Fruit fly (Drosophila melanogaster) whole organism, pupa: ENCODE data around the gene mEFG1.
A peak's percentile ranks its signal among the peaks of the same experiment; 100 is the strongest.

Source experiments
- CG10348 ChIP-seq: fragments of 200-800 bp; sonication (Bioruptor generic); IDR thresholded peaks from 2 replicates; pipeline ENCODE4 v1.3.6; 2022; ENCODE audit warnings: missing biosample characterization, missing genetic modification characterization
- CG12605 ChIP-seq: fragments of 200-800 bp; sonication (Bioruptor generic); IDR thresholded peaks from 2 replicates; pipeline ENCODE4 v1.3.6; 2022; ENCODE audit warnings: missing biosample characterization, missing genetic modification characterization
- CG13204 ChIP-seq: fragments of 200-800 bp; sonication (Bioruptor generic); optimal IDR thresholded peaks from 2 replicates; lab custom pipeline; 2018; ENCODE audit warnings: missing biosample characterization, mild to moderate bottlenecking, missing genetic modification characterization, moderate library complexity
- CG14655 ChIP-seq: fragments of 200-800 bp; sonication (Bioruptor generic); optimal IDR thresholded peaks from 3 replicates; lab custom pipeline; 2017; ENCODE audit warnings: mild to moderate bottlenecking, missing biosample characterization, missing genetic modification reagents, missing genetic modification characterization
- CG15710 ChIP-seq: fragments of 200-800 bp; sonication (Bioruptor generic); optimal IDR thresholded peaks from 2 replicates; lab custom pipeline; 2018; ENCODE audit warnings: missing biosample characterization, mild to moderate bottlenecking, missing genetic modification characterization, moderate library complexity
- CG17806 ChIP-seq: fragments of 200-800 bp; sonication (Bioruptor generic); optimal IDR thresholded peaks from 2 replicates; lab custom pipeline; 2018; ENCODE audit warnings: missing biosample characterization, mild to moderate bottlenecking, missing genetic modification characterization, moderate library complexity
- CG32121 ChIP-seq: fragments of 200-800 bp; sonication (Bioruptor generic); IDR thresholded peaks from 2 replicates; pipeline ENCODE4 v1.3.6; 2022; ENCODE audit warnings: missing biosample characterization, missing genetic modification characterization
- CG34367 ChIP-seq: fragments of 200-800 bp; sonication (Bioruptor generic); optimal IDR thresholded peaks from 2 replicates; lab custom pipeline; 2018; ENCODE audit warnings: missing biosample characterization, mild to moderate bottlenecking, missing genetic modification characterization
- CG4496 ChIP-seq: fragments of 200-800 bp; sonication (Bioruptor generic); IDR thresholded peaks from 3 replicates; pipeline ENCODE4 v1.3.6; 2022; ENCODE audit warnings: missing biosample characterization, missing genetic modification characterization
- CG8159 ChIP-seq: fragments of 200-800 bp; sonication (Bioruptor generic); optimal IDR thresholded peaks from 3 replicates; lab custom pipeline; 2018; ENCODE audit warnings: missing biosample characterization, mild to moderate bottlenecking, missing genetic modification characterization, moderate library complexity
- CG8301 ChIP-seq: fragments of 200-800 bp; sonication (Bioruptor generic); optimal IDR thresholded peaks from 2 replicates; lab custom pipeline; 2018; ENCODE audit warnings: missing biosample characterization, mild to moderate bottlenecking, missing genetic modification characterization
- CG9948 ChIP-seq: fragments of 200-800 bp; sonication (Bioruptor generic); optimal IDR thresholded peaks from 2 replicates; lab custom pipeline; 2018; ENCODE audit warnings: missing biosample characterization, mild to moderate bottlenecking, missing genetic modification characterization, moderate library complexity
- D1 ChIP-seq: fragments of 200-800 bp; sonication (Bioruptor generic); optimal IDR thresholded peaks from 2 replicates; lab custom pipeline; 2018; ENCODE audit warnings: missing biosample characterization, mild to moderate bottlenecking, missing genetic modification characterization, moderate library complexity
- EcR ChIP-seq: fragments of 200-800 bp; sonication (Bioruptor generic); optimal IDR thresholded peaks from 3 replicates; lab custom pipeline; 2019; ENCODE audit warnings: missing biosample characterization, missing genetic modification characterization, mild to moderate bottlenecking, moderate library complexity, missing genetic modification reagents
- Ets98B ChIP-seq: fragments of 200-800 bp; sonication (Bioruptor generic); IDR thresholded peaks from 2 replicates; pipeline ENCODE4 v1.3.6; 2022; ENCODE audit warnings: missing biosample characterization, missing genetic modification characterization
- Pif1A ChIP-seq: fragments of 200-800 bp; sonication (Bioruptor generic); optimal IDR thresholded peaks from 3 replicates; lab custom pipeline; 2016; ENCODE audit warnings: missing biosample characterization, missing genetic modification characterization
- Pif1B ChIP-seq: fragments of 200-800 bp; sonication (Bioruptor generic); optimal IDR thresholded peaks from 3 replicates; lab custom pipeline; 2016; ENCODE audit warnings: missing biosample characterization, missing genetic modification characterization
- Snoo ChIP-seq: fragments of 200-800 bp; sonication (Bioruptor generic); optimal IDR thresholded peaks from 3 replicates; lab custom pipeline; 2017; ENCODE audit warnings: missing biosample characterization, mild to moderate bottlenecking, missing genetic modification characterization, inconsistent platforms
- fd96Ca ChIP-seq: fragments of 200-800 bp; sonication (Bioruptor generic); IDR thresholded peaks from 3 replicates; pipeline ENCODE4 v1.3.6; 2022; ENCODE audit warnings: missing biosample characterization, missing genetic modification characterization
- gl ChIP-seq: fragments of 200-800 bp; sonication (Bioruptor generic); optimal IDR thresholded peaks from 2 replicates; lab custom pipeline; 2018; ENCODE audit warnings: missing biosample characterization, mild to moderate bottlenecking, missing genetic modification characterization
- rn ChIP-seq: fragments of 200-800 bp; sonication (Bioruptor generic); IDR thresholded peaks from 2 replicates; pipeline ENCODE4 v1.3.6; 2022; ENCODE audit warnings: missing biosample characterization, missing genetic modification characterization

Gene mEFG1

dm6 chr2L:7215657-7216056 is 7.2 kb downstream of the mEFG1 start:
- no peak for TF ChIP-seq CG15710 (tag; lab: Kevin White, UChicago)
- TF ChIP-seq fd96Ca (GFP tag; lab: Robert Waterston, UW): no peak
- no peak for TF ChIP-seq CG12605
- TF ChIP-seq Ets98B (GFP tag; lab: Robert Waterston, UW): no peak
- no peak for TF ChIP-seq CG17806
- TF ChIP-seq Pif1A (GFP tag; lab: Kevin White, UChicago): no peak
- TF ChIP-seq Snoo (tag; lab: Kevin White, UChicago): no peak
- no peak for TF ChIP-seq CG32121 (GFP tag; lab: Robert Waterston, UW)
- no peak for TF ChIP-seq rn (GFP tag; lab: Robert Waterston, UW)
- no peak for TF ChIP-seq CG8159 (tag; lab: Kevin White, UChicago)
- TF ChIP-seq CG34367: no peak
- TF ChIP-seq CG9948 (tag; lab: Kevin White, UChicago): no peak
- TF ChIP-seq CG10348 (GFP tag; lab: Robert Waterston, UW): no peak
- no peak for TF ChIP-seq EcR (GFP tag; lab: Kevin White, UChicago)
- TF ChIP-seq CG13204 (GFP tag; lab: Kevin White, UChicago): no peak
- no peak for TF ChIP-seq CG14655 (GFP tag; lab: Kevin White, UChicago)
- TF ChIP-seq gl (tag; lab: Kevin White, UChicago): no peak
- TF ChIP-seq CG4496 (GFP tag; lab: Robert Waterston, UW): no peak; the same call in 2 of the 3 replicates
- no peak for TF ChIP-seq Pif1B
- no peak for TF ChIP-seq D1

dm6 chr2L:7214885-7215284 is 8.0 kb downstream of the mEFG1 start:
- TF ChIP-seq Ets98B (GFP tag; lab: Robert Waterston, UW) (no peak), Snoo (tag; lab: Kevin White, UChicago) (no peak), CG14655 (GFP tag; lab: Kevin White, UChicago) (no peak), CG12605 (no peak), CG15710 (tag; lab: Kevin White, UChicago) (no peak), CG8159 (tag; lab: Kevin White, UChicago) (no peak), EcR (GFP tag; lab: Kevin White, UChicago) (no peak), rn (GFP tag; lab: Robert Waterston, UW) (no peak), Pif1B (no peak), CG34367 (no peak), CG17806 (no peak), fd96Ca (GFP tag; lab: Robert Waterston, UW) (no peak), CG9948 (tag; lab: Kevin White, UChicago) (no peak), Pif1A (GFP tag; lab: Kevin White, UChicago) (no peak), CG8301 (tag; lab: Kevin White, UChicago) (no peak), CG13204 (GFP tag; lab: Kevin White, UChicago) (no peak), CG32121 (GFP tag; lab: Robert Waterston, UW) (no peak)
- TF ChIP-seq, all 21 proteins: peak for 0

- TF ChIP-seq CG15710 (tag; lab: Kevin White, UChicago): no peak
- TF ChIP-seq CG4496 (GFP tag; lab: Robert Waterston, UW): 0 out of 3 replicates have a peak, but pooled peaks have one; percentile 51
Observed at dm6 chr2L:7213532-7213931, 9.3 kb downstream of the mEFG1 start.

dm6 chr2L:7207660-7208059 is 15.2 kb downstream of the mEFG1 start:
- TF ChIP-seq D1 (no peak), EcR (GFP tag; lab: Kevin White, UChicago) (peak; percentile 16), CG17806 (peak; percentile 11), CG8301 (tag; lab: Kevin White, UChicago) (no peak), CG4496 (GFP tag; lab: Robert Waterston, UW) (peak; percentile 51; the same call in 1 of the 3 replicates), CG32121 (GFP tag; lab: Robert Waterston, UW) (0 out of 2 replicates have a peak, but pooled peaks have one; percentile 19), gl (tag; lab: Kevin White, UChicago) (peak; percentile 69)

dm6 chr2L:7204172-7204482 is 18.8 kb downstream of the mEFG1 start, which contains the start of gene CG4502:
CG4502 (minus strand) TSS chr2L:7204264.
- TF ChIP-seq CG4496 (GFP tag; lab: Robert Waterston, UW): peak; percentile 65; the same call in 2 of the 3 replicates
- peak; percentile 16; the same call in 1 of the 2 replicates for TF ChIP-seq Ets98B (GFP tag; lab: Robert Waterston, UW)
- no peak for TF ChIP-seq CG13204 (GFP tag; lab: Kevin White, UChicago)
- TF ChIP-seq CG32121 (GFP tag; lab: Robert Waterston, UW): no peak
- no peak for TF ChIP-seq D1
- TF ChIP-seq rn (GFP tag; lab: Robert Waterston, UW): no peak
- no peak for TF ChIP-seq Pif1A (GFP tag; lab: Kevin White, UChicago)

- TF ChIP-seq Pif1B (no peak), CG12605 (0 out of 2 replicates have a peak, but pooled peaks have one; percentile 6), gl (tag; lab: Kevin White, UChicago) (peak; percentile 32), CG4496 (GFP tag; lab: Robert Waterston, UW) (peak; percentile 78), CG15710 (tag; lab: Kevin White, UChicago) (no peak), EcR (GFP tag; lab: Kevin White, UChicago) (peak; percentile 74), CG32121 (GFP tag; lab: Robert Waterston, UW) (peak; percentile 9; the same call in 1 of the 2 replicates), CG13204 (GFP tag; lab: Kevin White, UChicago) (peak; percentile 15)
Observed at dm6 chr2L:7203411-7204171, 19.3 kb downstream of the mEFG1 start.
